Worm (Caenorhabditis elegans): ENCODE measurements around the gene C18A11.4.

The C18A11.4 gene

DNA sequence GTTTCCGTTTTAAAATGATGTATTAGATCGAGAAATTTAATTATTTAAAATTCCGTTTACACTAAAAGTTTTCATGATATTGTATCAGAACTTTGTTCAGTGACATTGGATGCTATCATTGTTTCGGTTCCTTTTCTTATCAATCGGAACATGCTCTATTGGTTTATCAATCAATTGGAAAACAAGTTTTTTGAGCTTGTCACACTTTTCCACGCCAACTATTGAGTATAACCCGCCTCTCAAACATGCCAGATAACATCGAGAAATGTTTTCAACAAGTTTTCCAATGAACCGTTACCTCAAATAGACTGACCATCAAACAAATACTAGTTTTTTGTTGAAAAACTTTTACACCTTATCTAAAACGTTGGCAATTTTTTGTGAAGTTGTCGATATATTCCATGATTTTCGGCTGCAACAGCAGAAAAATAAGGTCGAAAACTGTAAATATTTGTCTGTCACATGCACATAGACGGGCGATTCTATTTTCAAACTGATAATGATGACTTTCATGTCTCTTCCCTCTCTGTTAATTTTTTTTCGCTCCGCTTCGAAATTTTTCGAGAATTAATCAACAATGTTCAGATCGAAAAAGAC, 30.8 kb upstream of the C18A11.4 start, which contains the start of gene unk-1:
TSS of gene unk-1 (plus strand) at position 577 of the 597 bp plus-strand sequence.
- TF ChIP-seq ama-1 (optimal IDR thresholded peaks at IDR 0.05): no peak
- TF ChIP-seq ets-7 (tag; optimal IDR thresholded peaks at IDR 0.05): no peak
- TF ChIP-seq hmg-4 (GFP tag; optimal IDR thresholded peaks at IDR 0.05): no peak
- TF ChIP-seq F13C5.2 (tag; optimal IDR thresholded peaks at IDR 0.05): no peak
- TF ChIP-seq sea-1 (GFP tag; conservative IDR thresholded peaks at IDR 0.05): no peak
- no peak for TF ChIP-seq B0310.2 (tag; optimal IDR thresholded peaks at IDR 0.05)
- TF ChIP-seq flt-1 (GFP tag; IDR thresholded peaks at IDR 0.05): no peak
- no peak for TF ChIP-seq hmbx-1 (tag; optimal IDR thresholded peaks at IDR 0.05)
- no peak for TF ChIP-seq hnd-1 (tag; optimal IDR thresholded peaks at IDR 0.05)
- TF ChIP-seq aly-1 (tag; optimal IDR thresholded peaks at IDR 0.05): no peak
- TF ChIP-seq tbx-11 (GFP tag; IDR thresholded peaks at IDR 0.05): no peak

DNA sequence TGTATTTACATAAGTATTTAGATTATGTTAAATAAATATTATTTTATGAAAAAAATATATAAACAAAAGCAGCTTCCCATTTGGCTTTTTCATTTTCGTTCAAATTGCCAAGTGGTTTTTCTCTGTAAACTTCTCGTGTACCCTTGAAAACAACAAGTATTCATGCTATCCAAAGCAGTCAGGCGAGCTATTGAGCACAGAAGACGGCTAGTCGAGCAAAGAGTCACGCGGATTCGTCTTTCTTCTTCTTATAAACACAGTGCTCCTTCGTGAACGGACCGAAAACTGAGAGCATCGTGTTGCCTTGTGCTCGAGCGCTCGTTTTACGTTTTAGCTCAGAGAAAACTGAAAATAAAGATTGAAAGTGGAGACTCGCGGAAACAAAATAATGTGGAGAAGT, 29.4 kb upstream of the C18A11.4 start:
- TF ChIP-seq tbx-11 (GFP tag; IDR thresholded peaks at IDR 0.05) (no peak), flt-1 (GFP tag; IDR thresholded peaks at IDR 0.05) (no peak), hnd-1 (tag; optimal IDR thresholded peaks at IDR 0.05) (no peak), aly-1 (tag; optimal IDR thresholded peaks at IDR 0.05) (no peak), ceh-13 (GFP tag; optimal IDR thresholded peaks at IDR 0.05) (no peak), ceh-36 (tag; optimal IDR thresholded peaks at IDR 0.05) (no peak), ama-1 (optimal IDR thresholded peaks at IDR 0.05) (no peak), tbx-37 (GFP tag; conservative IDR thresholded peaks at IDR 0.05) (no peak), hmbx-1 (tag; optimal IDR thresholded peaks at IDR 0.05) (no peak), pes-1 (GFP tag; IDR thresholded peaks at IDR 0.05) (no peak), ets-7 (tag; optimal IDR thresholded peaks at IDR 0.05) (no peak), sea-1 (GFP tag; conservative IDR thresholded peaks at IDR 0.05) (no peak), hmg-4 (GFP tag; optimal IDR thresholded peaks at IDR 0.05) (no peak), B0310.2 (tag; optimal IDR thresholded peaks at IDR 0.05) (no peak), scrt-1 (GFP tag; IDR thresholded peaks at IDR 0.05) (no peak), F13C5.2 (tag; optimal IDR thresholded peaks at IDR 0.05) (no peak), tra-4 (tag; optimal IDR thresholded peaks at IDR 0.05) (no peak)

DNA sequence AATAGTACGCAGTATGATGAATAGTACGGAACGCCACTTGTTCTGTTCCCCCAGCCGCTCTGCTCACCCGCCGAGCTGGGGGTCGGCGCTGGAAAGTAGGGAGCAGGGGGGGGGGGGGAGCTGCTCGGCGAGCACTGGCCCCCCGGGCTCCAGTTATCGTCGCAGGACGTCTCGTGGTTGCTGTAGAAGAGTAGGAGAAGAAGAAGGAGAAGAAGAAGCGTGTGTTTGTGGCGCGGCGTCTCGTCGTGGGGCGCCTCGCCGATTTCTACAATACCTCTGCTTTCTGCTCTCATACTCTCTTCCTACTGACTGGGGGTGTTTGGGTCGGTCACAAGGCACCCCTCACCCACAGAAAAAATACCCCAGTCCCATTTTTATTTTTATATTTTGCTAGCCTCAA, 28.0 kb upstream of the C18A11.4 start:
- TF ChIP-seq ama-1 (optimal IDR thresholded peaks at IDR 0.05) (no peak), pes-1 (GFP tag; IDR thresholded peaks at IDR 0.05) (no peak), hmbx-1 (tag; optimal IDR thresholded peaks at IDR 0.05) (no peak), tbx-11 (GFP tag; IDR thresholded peaks at IDR 0.05) (no peak)

DNA sequence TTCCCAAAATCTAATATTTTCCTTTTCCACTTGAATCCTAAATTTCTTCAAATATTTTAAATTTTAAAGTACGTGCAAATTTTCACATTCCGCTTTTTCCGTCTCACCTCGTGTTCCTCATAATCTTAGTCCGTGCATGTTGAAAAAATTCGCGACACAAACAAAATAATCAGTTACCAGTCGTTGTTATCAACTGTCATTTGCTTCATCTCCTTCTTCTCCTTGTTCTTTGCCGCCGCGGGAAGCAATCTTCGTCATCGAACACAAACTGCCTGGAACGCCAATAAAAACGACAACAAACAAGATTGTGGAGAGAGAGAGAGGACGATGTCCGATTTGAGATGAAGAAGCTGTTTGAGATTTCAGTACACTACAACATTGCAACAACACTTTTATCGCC, 27.6 kb upstream of the C18A11.4 start, which contains the start of gene C34D10.5:
TSS of gene C34D10.5 (plus strand) at position 269 of the 400 bp plus-strand sequence.
- TF ChIP-seq tbx-11 (GFP tag; IDR thresholded peaks at IDR 0.05) (no peak), B0310.2 (tag; optimal IDR thresholded peaks at IDR 0.05) (no peak), ets-7 (tag; optimal IDR thresholded peaks at IDR 0.05) (no peak), ceh-36 (tag; optimal IDR thresholded peaks at IDR 0.05) (no peak), F13C5.2 (tag; optimal IDR thresholded peaks at IDR 0.05) (no peak)

DNA sequence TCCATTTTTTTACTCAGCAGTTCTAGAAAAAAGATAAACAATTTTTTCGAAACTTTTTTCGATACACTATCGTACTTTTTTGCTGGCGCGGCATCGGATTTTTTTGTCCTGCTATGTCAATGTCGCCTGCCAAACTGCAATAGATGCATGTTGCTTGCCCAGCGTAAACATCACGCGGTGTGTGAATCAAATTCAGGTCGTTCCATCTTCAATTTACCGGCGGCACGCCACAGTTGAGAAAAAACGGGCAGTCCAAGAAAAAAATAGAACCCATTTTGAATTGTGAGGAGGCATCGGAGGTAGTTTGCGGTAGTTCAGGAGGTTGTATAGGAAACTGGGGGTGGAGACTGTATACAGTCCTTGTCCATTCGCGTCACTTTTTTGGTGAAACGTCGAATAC, 26.9 kb upstream of the C18A11.4 start:
- no peak for TF ChIP-seq flt-1 (GFP tag; IDR thresholded peaks at IDR 0.05)
- no peak for TF ChIP-seq hmg-4 (GFP tag; optimal IDR thresholded peaks at IDR 0.05)
- TF ChIP-seq sea-1 (GFP tag; conservative IDR thresholded peaks at IDR 0.05): no peak
- no peak for TF ChIP-seq pes-1 (GFP tag; IDR thresholded peaks at IDR 0.05)
- TF ChIP-seq hmbx-1 (tag; optimal IDR thresholded peaks at IDR 0.05): no peak
- no peak for TF ChIP-seq B0310.2 (tag; optimal IDR thresholded peaks at IDR 0.05)
- TF ChIP-seq ama-1 (optimal IDR thresholded peaks at IDR 0.05): no peak
- no peak for TF ChIP-seq tbx-37 (GFP tag; conservative IDR thresholded peaks at IDR 0.05)
- TF ChIP-seq scrt-1 (GFP tag; IDR thresholded peaks at IDR 0.05): no peak

DNA sequence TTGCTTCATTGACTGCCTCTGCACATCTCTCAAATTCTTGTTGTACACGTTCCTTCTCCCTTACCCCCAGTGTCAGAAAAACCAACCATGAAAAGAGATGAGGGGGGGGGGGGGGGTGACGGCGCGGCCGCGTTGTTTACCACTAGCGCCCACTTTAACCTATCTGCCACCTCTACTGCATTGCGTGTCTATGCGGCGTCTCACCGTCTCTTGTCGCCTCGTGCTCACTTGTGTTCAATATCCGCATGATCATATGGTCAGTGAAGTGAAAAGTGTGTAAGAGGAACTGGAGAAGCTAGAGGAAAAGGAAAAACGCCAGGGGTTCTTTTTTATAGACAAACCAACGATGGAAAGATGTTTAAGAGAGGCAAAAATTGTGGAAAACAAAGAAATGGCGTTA, 25.7 kb upstream of the C18A11.4 start:
- TF ChIP-seq pes-1 (GFP tag; IDR thresholded peaks at IDR 0.05) (no peak), ceh-36 (tag; optimal IDR thresholded peaks at IDR 0.05) (no peak), hmg-4 (GFP tag; optimal IDR thresholded peaks at IDR 0.05) (peak; percentile 64), aly-1 (tag; optimal IDR thresholded peaks at IDR 0.05) (no peak), F13C5.2 (tag; optimal IDR thresholded peaks at IDR 0.05) (peak; percentile 40), ceh-13 (GFP tag; optimal IDR thresholded peaks at IDR 0.05) (no peak), hnd-1 (tag; optimal IDR thresholded peaks at IDR 0.05) (no peak), ama-1 (optimal IDR thresholded peaks at IDR 0.05) (no peak), tbx-11 (GFP tag; IDR thresholded peaks at IDR 0.05) (no peak), B0310.2 (tag; optimal IDR thresholded peaks at IDR 0.05) (no peak)

DNA sequence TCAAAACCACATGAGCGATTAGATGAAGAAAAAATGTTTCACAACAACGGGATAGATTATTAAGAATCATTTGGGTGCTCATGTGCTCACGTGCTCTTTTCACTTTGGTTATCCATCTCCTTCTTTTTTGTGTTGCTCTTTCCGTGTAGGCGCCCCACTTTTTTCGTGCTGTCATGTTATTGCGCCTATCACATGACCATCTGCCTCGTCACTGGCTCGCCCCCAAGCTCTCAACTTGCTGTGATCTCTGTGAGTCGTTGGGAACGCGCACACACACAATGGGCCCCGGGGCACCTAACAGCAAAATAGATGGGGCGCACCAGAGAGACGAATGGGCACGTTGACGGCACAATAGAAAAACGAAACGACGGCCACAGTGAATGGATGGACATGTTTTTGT, 23.7 kb upstream of the C18A11.4 start:
- TF ChIP-seq ama-1 (optimal IDR thresholded peaks at IDR 0.05) (no peak), hmg-4 (GFP tag; optimal IDR thresholded peaks at IDR 0.05) (no peak), aly-1 (tag; optimal IDR thresholded peaks at IDR 0.05) (no peak), ets-7 (tag; optimal IDR thresholded peaks at IDR 0.05) (no peak), pes-1 (GFP tag; IDR thresholded peaks at IDR 0.05) (no peak)

DNA sequence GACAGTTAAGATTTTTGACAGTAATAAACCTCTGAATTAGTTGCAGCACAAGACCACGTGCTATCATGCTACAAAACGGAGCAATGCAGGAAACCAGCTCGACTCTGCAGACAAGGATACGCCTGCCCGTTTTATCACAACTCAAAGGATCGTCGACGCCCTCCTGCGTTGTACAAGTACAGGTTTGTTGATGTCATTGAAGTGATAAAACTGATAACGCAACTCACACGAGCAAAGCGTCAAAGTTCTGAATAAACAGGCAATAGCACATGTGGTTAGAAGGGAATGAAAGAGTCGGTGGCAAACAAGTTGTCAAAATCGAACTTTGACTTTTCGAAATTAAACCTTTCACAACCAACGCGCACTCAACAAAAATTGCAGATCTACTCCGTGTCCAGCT, 22.6 kb upstream of the C18A11.4 start:
- no peak for TF ChIP-seq flt-1 (GFP tag; IDR thresholded peaks at IDR 0.05)
- TF ChIP-seq ets-7 (tag; optimal IDR thresholded peaks at IDR 0.05): no peak
- no peak for TF ChIP-seq hnd-1 (tag; optimal IDR thresholded peaks at IDR 0.05)
- TF ChIP-seq tbx-11 (GFP tag; IDR thresholded peaks at IDR 0.05): no peak
- TF ChIP-seq tra-4 (tag; optimal IDR thresholded peaks at IDR 0.05): no peak
- no peak for TF ChIP-seq hmg-4 (GFP tag; optimal IDR thresholded peaks at IDR 0.05)
- TF ChIP-seq scrt-1 (GFP tag; IDR thresholded peaks at IDR 0.05): no peak
- TF ChIP-seq aly-1 (tag; optimal IDR thresholded peaks at IDR 0.05): no peak
